Worm (Caenorhabditis elegans) whole organism, young adult: ENCODE data around the gene osm-6.

Source experiments
- B0035.1 ChIP-seq: sonication (generic microtip); optimal IDR thresholded peaks from 2 replicates; lab custom pipeline; 2016; ENCODE audit warnings: missing genetic modification characterization, mild to moderate bottlenecking, missing compliant biosample characterization, missing genotype, missing genetic modification reagents
- C06A6.2 ChIP-seq: fragments of 200-800 bp; sonication (Bioruptor generic); conservative IDR thresholded peaks from 2 replicates; pipeline ENCODE4 v1.3.6; 2022; ENCODE audit warnings: missing genetic modification characterization, missing compliant biosample characterization
- C17E4.6 ChIP-seq: fragments of 200-800 bp; sonication (Bioruptor generic); IDR thresholded peaks from 2 replicates; pipeline ENCODE4 v1.3.6; 2022; ENCODE audit warnings: missing genetic modification reagents, missing genetic modification characterization, missing compliant biosample characterization
- D2030.7 ChIP-seq: fragments of 200-800 bp; sonication (Bioruptor generic); IDR thresholded peaks from 2 replicates; pipeline ENCODE4 v1.3.6; 2022; ENCODE audit warnings: missing genetic modification reagents, missing genetic modification characterization, missing compliant biosample characterization
- F23B12.7 ChIP-seq: sonication (generic microtip); optimal IDR thresholded peaks from 2 replicates; lab custom pipeline; 2017; ENCODE audit warnings: missing genetic modification characterization, mild to moderate bottlenecking, missing compliant biosample characterization, antibody characterized with exemption, moderate library complexity; ENCODE audit not compliant: insufficient read depth
- F33H1.4 ChIP-seq: fragments of 200-800 bp; sonication (Bioruptor generic); IDR thresholded peaks from 2 replicates; pipeline ENCODE4 v1.3.6; 2022; ENCODE audit warnings: missing genetic modification reagents, missing genetic modification characterization, missing compliant biosample characterization
- F39B2.1 ChIP-seq: fragments of 200-800 bp; sonication (Bioruptor generic); IDR thresholded peaks from 2 replicates; pipeline ENCODE4 v1.3.6; 2022; ENCODE audit warnings: missing genetic modification reagents, missing genetic modification characterization, missing compliant biosample characterization
- F57A8.1 ChIP-seq: fragments of 200-800 bp; sonication (Bioruptor generic); optimal IDR thresholded peaks from 2 replicates; lab custom pipeline; 2018; ENCODE audit warnings: mild to moderate bottlenecking, missing genetic modification characterization, moderate library complexity, missing compliant biosample characterization
- K12H6.12 ChIP-seq: fragments of 200-800 bp; sonication (Bioruptor generic); optimal IDR thresholded peaks from 2 replicates; lab custom pipeline; 2018; ENCODE audit warnings: mild to moderate bottlenecking, missing genetic modification characterization, missing compliant biosample characterization
- Y56A3A.18 ChIP-seq: fragments of 200-800 bp; sonication (Bioruptor generic); IDR thresholded peaks from 2 replicates; pipeline ENCODE4 v1.3.6; 2022; ENCODE audit warnings: missing genetic modification reagents, missing genetic modification characterization, missing compliant biosample characterization
- Y95B8A.8 ChIP-seq: fragments of 200-800 bp; sonication (Bioruptor generic); IDR thresholded peaks from 2 replicates; pipeline ENCODE4 v1.3.6; 2022; ENCODE audit warnings: missing genetic modification reagents, missing genetic modification characterization, missing compliant biosample characterization
- ZK185.1 ChIP-seq: sonication (generic microtip); optimal IDR thresholded peaks from 2 replicates; lab custom pipeline; 2016; ENCODE audit warnings: mild to moderate bottlenecking, missing genetic modification characterization, missing compliant biosample characterization; ENCODE audit not compliant: poor library complexity, severe bottlenecking
- aptf-2 ChIP-seq: fragments of 200-800 bp; sonication (Bioruptor generic); conservative IDR thresholded peaks from 2 replicates; pipeline ENCODE4 v1.3.6; 2022; ENCODE audit warnings: missing genetic modification reagents, missing genetic modification characterization, missing compliant biosample characterization
- bed-1 ChIP-seq: fragments of 200-800 bp; sonication (Bioruptor generic); IDR thresholded peaks from 2 replicates; pipeline ENCODE4 v1.3.6; 2022; ENCODE audit warnings: missing genetic modification reagents, missing genetic modification characterization, missing compliant biosample characterization
- ceh-100 ChIP-seq: fragments of 200-800 bp; sonication (Bioruptor generic); IDR thresholded peaks from 2 replicates; pipeline ENCODE4 v1.3.6; 2022; ENCODE audit warnings: missing genetic modification reagents, missing genetic modification characterization, missing compliant biosample characterization
- ceh-58 ChIP-seq: fragments of 200-800 bp; sonication (Bioruptor generic); IDR thresholded peaks from 2 replicates; pipeline ENCODE4 v1.3.6; 2022; ENCODE audit warnings: missing genetic modification characterization, missing compliant biosample characterization
- ceh-79 ChIP-seq: sonication (generic microtip); optimal IDR thresholded peaks from 2 replicates; lab custom pipeline; 2017; ENCODE audit warnings: mild to moderate bottlenecking, missing genetic modification characterization, missing compliant biosample characterization
- ceh-91 ChIP-seq: fragments of 200-800 bp; sonication (Bioruptor generic); IDR thresholded peaks from 2 replicates; pipeline ENCODE4 v1.3.6; 2022; ENCODE audit warnings: missing genetic modification reagents, missing genetic modification characterization, missing compliant biosample characterization
- dpl-1 ChIP-seq: fragments of 150-350 bp; optimal IDR thresholded peaks from 2 replicates; lab custom pipeline; 2014; ENCODE audit warnings: missing biosample characterization, missing genetic modification reagents, missing genetic modification characterization
- efl-1 ChIP-seq: fragments of 150-350 bp; optimal IDR thresholded peaks from 2 replicates; lab custom pipeline; 2014; ENCODE audit warnings: missing biosample characterization, missing genetic modification reagents, missing genetic modification characterization
- ets-4 ChIP-seq: fragments of 200-800 bp; sonication (Bioruptor generic); optimal IDR thresholded peaks from 2 replicates; lab custom pipeline; 2018; ENCODE audit warnings: mild to moderate bottlenecking, missing genetic modification characterization, missing compliant biosample characterization
- hlh-26 ChIP-seq: fragments of 200-800 bp; sonication (Bioruptor generic); conservative IDR thresholded peaks from 2 replicates; pipeline ENCODE4 v1.3.6; 2022; ENCODE audit warnings: missing genetic modification reagents, missing genetic modification characterization, missing compliant biosample characterization
- hmg-1.2 ChIP-seq: fragments of 200-800 bp; sonication (Bioruptor generic); IDR thresholded peaks from 2 replicates; pipeline ENCODE4 v1.3.6; 2022; ENCODE audit warnings: missing genetic modification reagents, missing genetic modification characterization, missing compliant biosample characterization
- let-526 ChIP-seq: fragments of 200-800 bp; sonication (Bioruptor generic); IDR thresholded peaks from 2 replicates; pipeline ENCODE4 v1.3.6; 2022; ENCODE audit warnings: missing genetic modification reagents, missing genetic modification characterization, missing compliant biosample characterization
- let-607 ChIP-seq, 2 experiments: fragments of 200-800 bp in 1 of 2; sonication (Bioruptor generic) in 1 of 2; sonication (generic microtip) in 1 of 2; optimal IDR thresholded peaks; 2 replicates each; lab custom pipeline; 2016 to 2018; ENCODE audit warnings: mild to moderate bottlenecking in 2 of 2, missing compliant biosample characterization in 2 of 2, missing genetic modification characterization in 2 of 2, moderate library complexity in 2 of 2, missing genotype in 1 of 2
- lin-26 ChIP-seq: fragments of 200-800 bp; sonication (Bioruptor generic); IDR thresholded peaks from 2 replicates; pipeline ENCODE4 v1.3.6; 2022; ENCODE audit warnings: missing genetic modification reagents, missing genetic modification characterization, missing compliant biosample characterization
- lin-40 ChIP-seq: sonication (generic microtip); optimal IDR thresholded peaks from 2 replicates; lab custom pipeline; 2016; ENCODE audit warnings: missing genetic modification characterization, mild to moderate bottlenecking, missing compliant biosample characterization, missing genotype, missing genetic modification reagents
- lin-54 ChIP-seq: fragments of 200-800 bp; sonication (Bioruptor generic); optimal IDR thresholded peaks from 2 replicates; lab custom pipeline; 2018; ENCODE audit warnings: mild to moderate bottlenecking, missing genetic modification characterization, missing compliant biosample characterization
- lsl-1 ChIP-seq: fragments of 200-800 bp; sonication (Bioruptor generic); optimal IDR thresholded peaks from 2 replicates; lab custom pipeline; 2018; ENCODE audit warnings: mild to moderate bottlenecking, missing genetic modification characterization, moderate library complexity, missing compliant biosample characterization
- lsy-27 ChIP-seq: sonication (generic microtip); optimal IDR thresholded peaks from 2 replicates; lab custom pipeline; 2017; ENCODE audit warnings: missing genetic modification characterization, mild to moderate bottlenecking, missing compliant biosample characterization, antibody characterized with exemption, missing genotype, borderline replicate concordance; ENCODE audit not compliant: insufficient read depth
- madf-6 ChIP-seq: fragments of 200-800 bp; sonication (Bioruptor generic); IDR thresholded peaks from 2 replicates; pipeline ENCODE4 v1.3.6; 2022; ENCODE audit warnings: missing genetic modification reagents, missing genetic modification characterization, missing compliant biosample characterization
- madf-8 ChIP-seq: fragments of 200-800 bp; sonication (Bioruptor generic); conservative IDR thresholded peaks from 2 replicates; pipeline ENCODE4 v1.3.6; 2022; ENCODE audit warnings: missing genetic modification reagents, missing genetic modification characterization, missing compliant biosample characterization
- mxl-1 ChIP-seq: sonication (generic microtip); optimal IDR thresholded peaks from 2 replicates; lab custom pipeline; 2016; ENCODE audit warnings: missing genetic modification characterization, missing compliant biosample characterization
- nhr-120 ChIP-seq: fragments of 200-800 bp; sonication (Bioruptor generic); IDR thresholded peaks from 2 replicates; pipeline ENCODE4 v1.3.6; 2022; ENCODE audit warnings: missing genetic modification characterization, missing compliant biosample characterization
- nhr-179 ChIP-seq: sonication (generic microtip); optimal IDR thresholded peaks from 2 replicates; lab custom pipeline; 2016; ENCODE audit warnings: mild to moderate bottlenecking, missing genetic modification characterization, missing compliant biosample characterization
- nhr-27 ChIP-seq: fragments of 200-800 bp; sonication (Bioruptor generic); optimal IDR thresholded peaks from 2 replicates; lab custom pipeline; 2018; ENCODE audit warnings: mild to moderate bottlenecking, missing genetic modification characterization, moderate library complexity, missing compliant biosample characterization
- pbrm-1 ChIP-seq: fragments of 200-800 bp; sonication (Bioruptor generic); IDR thresholded peaks from 2 replicates; pipeline ENCODE4 v1.3.6; 2022; ENCODE audit warnings: missing genetic modification reagents, missing genetic modification characterization, missing compliant biosample characterization
- snpc-1.1 ChIP-seq: sonication (generic microtip); optimal IDR thresholded peaks from 2 replicates; lab custom pipeline; 2017; ENCODE audit warnings: missing genetic modification characterization, mild to moderate bottlenecking, missing compliant biosample characterization, antibody characterized with exemption, moderate library complexity, missing genotype, missing genetic modification reagents; ENCODE audit not compliant: insufficient read depth
- snpc-3.4 ChIP-seq: sonication (generic microtip); optimal IDR thresholded peaks from 2 replicates; lab custom pipeline; 2017; ENCODE audit warnings: missing genetic modification characterization, mild to moderate bottlenecking, missing compliant biosample characterization, antibody characterized with exemption, moderate library complexity, missing genotype, missing genetic modification reagents
- somi-1 ChIP-seq: fragments of 200-800 bp; sonication (Bioruptor generic); optimal IDR thresholded peaks from 2 replicates; lab custom pipeline; 2018; ENCODE audit warnings: mild to moderate bottlenecking, missing genetic modification characterization, missing compliant biosample characterization
- tlf-1 ChIP-seq: fragments of 200-800 bp; sonication (Bioruptor generic); optimal IDR thresholded peaks from 2 replicates; lab custom pipeline; 2018; ENCODE audit warnings: mild to moderate bottlenecking, missing genetic modification characterization, missing compliant biosample characterization
- xnd-1 ChIP-seq: sonication (generic microtip); optimal IDR thresholded peaks from 2 replicates; lab custom pipeline; 2016; ENCODE audit warnings: missing genotype, missing genetic modification reagents, missing genetic modification characterization, missing compliant biosample characterization
- ztf-6 ChIP-seq: fragments of 200-800 bp; sonication (Bioruptor generic); IDR thresholded peaks from 2 replicates; pipeline ENCODE4 v1.3.6; 2022; ENCODE audit warnings: missing genetic modification reagents, missing genetic modification characterization, missing compliant biosample characterization

Gene osm-6

DNA sequence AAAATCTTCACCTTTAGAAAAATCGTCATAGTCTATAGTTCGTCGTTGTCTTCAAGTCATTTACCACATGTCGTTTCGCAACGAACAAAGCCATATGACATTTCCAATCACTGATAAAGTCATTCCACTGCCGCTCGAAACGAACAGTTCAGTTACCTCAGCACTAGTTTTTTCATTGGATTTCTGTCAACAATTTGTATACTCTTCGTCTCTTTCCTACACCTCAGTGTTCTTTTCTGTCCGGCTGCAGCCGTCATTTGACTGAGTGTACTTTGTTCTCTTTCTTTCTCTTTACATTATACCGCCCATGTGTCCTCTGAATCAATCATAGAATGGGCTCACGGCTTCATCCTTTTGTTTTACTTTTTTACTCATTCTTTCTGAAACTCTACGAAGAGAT, 6.0 kb downstream of the osm-6 start (continued):
- TF ChIP-seq C17E4.6 (GFP tag; lab: Robert Waterston, UW) (no peak), nhr-27 (tag; lab: Kevin White, UChicago) (no peak), dpl-1 (GFP tag; lab: Kevin White, UChicago) (no peak), F57A8.1 (GFP tag; lab: Kevin White, UChicago) (no peak)

DNA sequence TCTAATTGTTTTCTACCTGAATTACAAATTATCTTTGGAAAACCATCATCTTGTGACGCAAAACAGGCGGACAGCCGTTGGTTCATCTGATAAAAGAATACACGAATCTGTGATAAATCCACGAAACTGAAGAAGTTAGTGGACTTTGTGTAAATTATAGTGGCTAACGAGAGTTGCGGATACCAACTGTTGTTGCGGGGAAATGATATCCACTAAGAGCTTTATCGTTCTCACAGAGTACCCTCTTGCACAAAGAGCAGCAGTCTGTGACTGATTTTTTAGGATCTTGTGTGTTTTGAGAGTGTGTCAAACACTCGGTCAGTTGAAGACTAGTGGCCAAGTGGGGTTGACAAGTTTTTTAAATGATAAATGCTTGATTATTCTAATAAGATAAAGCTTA, 7.6 kb downstream of the osm-6 start:
- TF ChIP-seq lin-26 (GFP tag; lab: Robert Waterston, UW): no peak
- TF ChIP-seq madf-8 (GFP tag; lab: Robert Waterston, UW): no peak
- TF ChIP-seq lin-40: no peak
- TF ChIP-seq ceh-79: no peak
- TF ChIP-seq snpc-1.1: no peak
- TF ChIP-seq ceh-100 (GFP tag; lab: Robert Waterston, UW): no peak
- no peak for TF ChIP-seq B0035.1
- no peak for TF ChIP-seq Y95B8A.8 (GFP tag; lab: Robert Waterston, UW)
- no peak for TF ChIP-seq nhr-120
- no peak for TF ChIP-seq hlh-26
- TF ChIP-seq let-607 (tag; optimal IDR thresholded peaks at IDR 0.05; lab: Kevin White, UChicago): no peak
- TF ChIP-seq aptf-2: no peak
- TF ChIP-seq Y56A3A.18 (GFP tag; lab: Robert Waterston, UW): no peak
- TF ChIP-seq let-526 (GFP tag; lab: Robert Waterston, UW): no peak
- no peak for TF ChIP-seq ets-4 (GFP tag; lab: Kevin White, UChicago)
- TF ChIP-seq ztf-6: no peak

DNA sequence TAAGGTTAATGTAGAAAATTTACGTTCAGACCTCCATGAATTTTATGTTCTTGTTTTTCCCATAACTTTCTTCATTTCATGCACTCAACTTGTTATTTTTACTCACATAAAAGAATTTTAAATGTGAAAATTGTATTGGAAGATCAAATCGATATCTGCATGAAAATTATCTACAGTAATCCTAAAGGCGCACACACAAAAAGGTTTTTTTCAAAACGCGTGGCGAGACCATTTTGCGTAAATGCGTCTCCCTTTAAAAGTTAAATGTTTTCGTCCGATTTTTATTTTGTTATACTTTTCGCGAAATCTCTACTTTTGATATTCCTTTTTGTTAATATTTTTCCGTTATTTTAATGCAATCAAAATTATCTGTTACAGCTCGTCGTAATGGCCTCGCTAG, 10.1 kb downstream of the osm-6 start, which contains the start of gene R31.2:
Gene R31.2, plus strand, starts transcription at position 388 of the 400 bp plus-strand sequence.
- TF ChIP-seq ztf-6 (no peak), efl-1 (peak; percentile 48), madf-8 (GFP tag; lab: Robert Waterston, UW) (peak; percentile 78), nhr-179 (tag; lab: Kevin White, UChicago) (no peak), D2030.7 (peak; percentile 23; the same call in 1 of the 2 replicates), madf-6 (GFP tag; lab: Robert Waterston, UW) (peak; percentile 92), snpc-1.1 (no peak), pbrm-1 (GFP tag; lab: Robert Waterston, UW) (peak; percentile 46; the same call in 1 of the 2 replicates), lin-54 (GFP tag; lab: Kevin White, UChicago) (peak; percentile 50), F33H1.4 (peak; percentile 89), ceh-58 (GFP tag; lab: Robert Waterston, UW) (no peak), dpl-1 (GFP tag; lab: Kevin White, UChicago) (peak; percentile 4), lsl-1 (GFP tag; lab: Kevin White, UChicago) (peak; percentile 91), ceh-91 (GFP tag; lab: Robert Waterston, UW) (peak; percentile 55; the same call in 1 of the 2 replicates), xnd-1 (tag; lab: Kevin White, UChicago) (peak; percentile 73), somi-1 (GFP tag; lab: Kevin White, UChicago) (no peak)

DNA sequence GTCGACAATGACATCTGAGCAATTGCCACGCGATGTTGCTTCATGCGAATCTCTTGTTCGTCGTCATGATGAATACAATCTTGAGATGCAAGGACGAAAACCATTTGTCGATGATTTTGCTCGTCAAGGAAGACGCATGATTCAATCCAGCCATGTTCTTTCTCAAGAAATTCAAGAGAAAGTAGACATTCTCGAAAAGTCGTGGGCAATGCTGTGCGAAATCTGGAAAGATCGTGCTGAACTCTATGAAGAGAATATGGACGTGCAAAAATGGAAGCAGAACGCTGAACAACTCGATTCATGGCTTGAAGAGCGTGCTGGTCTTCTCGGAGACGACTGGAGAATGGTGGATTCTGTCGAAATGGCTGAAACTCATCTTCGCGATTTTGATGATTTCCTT, 14.0 kb downstream of the osm-6 start:
- TF ChIP-seq mxl-1 (tag; lab: Kevin White, UChicago) (no peak), F33H1.4 (no peak), nhr-179 (tag; lab: Kevin White, UChicago) (no peak), let-607 (tag; optimal IDR thresholded peaks at IDR 0.05; lab: Kevin White, UChicago) (no peak), tlf-1 (no peak), F39B2.1 (GFP tag; lab: Robert Waterston, UW) (no peak), hmg-1.2 (GFP tag; lab: Robert Waterston, UW) (no peak), F57A8.1 (GFP tag; lab: Kevin White, UChicago) (no peak), snpc-3.4 (tag; lab: Kevin White, UChicago) (no peak), C17E4.6 (GFP tag; lab: Robert Waterston, UW) (no peak), bed-1 (GFP tag; lab: Robert Waterston, UW) (no peak), K12H6.12 (tag; lab: Kevin White, UChicago) (no peak), C06A6.2 (GFP tag; lab: Robert Waterston, UW) (no peak), ceh-100 (GFP tag; lab: Robert Waterston, UW) (no peak), lsy-27 (tag; lab: Kevin White, UChicago) (no peak), ZK185.1 (no peak), F23B12.7 (tag; lab: Kevin White, UChicago) (no peak)
